Worm (Caenorhabditis elegans) whole organism, L2 larva: Measurements from ENCODE around the gene srh-109.

Experiments used
- ZK546.5 ChIP-seq: sonication (generic microtip); optimal IDR thresholded peaks from 2 replicates; lab custom pipeline; 2017; ENCODE audit warnings: missing biosample characterization, missing genetic modification characterization
- ceh-82 ChIP-seq: fragments of 150-350 bp; optimal IDR thresholded peaks from 2 replicates; lab custom pipeline; 2014; ENCODE audit warnings: missing biosample characterization, missing genetic modification characterization
- elt-3 ChIP-seq: sonication (generic microtip); optimal IDR thresholded peaks from 2 replicates; lab custom pipeline; 2017; ENCODE audit warnings: missing biosample characterization, missing genetic modification characterization
- nhr-6 ChIP-seq: fragments of 150-350 bp; optimal IDR thresholded peaks from 2 replicates; lab custom pipeline; 2014; ENCODE audit warnings: missing biosample characterization, missing genetic modification characterization
- unc-39 ChIP-seq: fragments of 150-350 bp; optimal IDR thresholded peaks from 2 replicates; lab custom pipeline; 2014; ENCODE audit warnings: missing biosample characterization, missing genetic modification characterization
- ztf-11 ChIP-seq: sonication (generic microtip); optimal IDR thresholded peaks from 2 replicates; lab custom pipeline; 2017; ENCODE audit warnings: missing biosample characterization, missing genetic modification characterization

ce11 chrV:17198926-17199325 is 21.3 kb downstream of the srh-109 start, which contains the start of gene srz-96:
- no peak for TF ChIP-seq ztf-11 (tag; lab: Kevin White, UChicago)
- TF ChIP-seq unc-39 (tag; lab: Kevin White, UChicago), result no peak
- TF ChIP-seq ceh-82 (tag; lab: Kevin White, UChicago), result no peak
- TF ChIP-seq elt-3, result no peak
- TF ChIP-seq nhr-6 (tag; lab: Kevin White, UChicago), result no peak
- TF ChIP-seq ZK546.5 (tag; lab: Kevin White, UChicago), result no peak
